Fruit fly (Drosophila melanogaster) Kc167 (cell line): ENCODE measurements around the gene CG13071.

Experiments used
- Myc ChIP-seq: fragments of >200 bp; optimal IDR thresholded peaks from 2 replicates; lab custom pipeline; 2017; ENCODE audit warnings: missing external identifiers
- Sin3A ChIP-seq: fragments of >200 bp; optimal IDR thresholded peaks from 2 replicates; lab custom pipeline; 2018; ENCODE audit warnings: missing external identifiers
- h ChIP-seq: fragments of >200 bp; optimal IDR thresholded peaks from 3 replicates; lab custom pipeline; 2018; ENCODE audit warnings: missing external identifiers
- psq ChIP-seq: fragments of >200 bp; optimal IDR thresholded peaks from 2 replicates; lab custom pipeline; 2017; ENCODE audit warnings: missing external identifiers
- ttk ChIP-seq: sonication (Bioruptor generic); optimal IDR thresholded peaks from 2 replicates; lab custom pipeline; 2017; ENCODE audit warnings: missing external identifiers

- TF ChIP-seq Myc (lab: Kevin White, UChicago) (no peak), h (no peak), psq (lab: Kevin White, UChicago) (no peak), Sin3A (no peak), ttk (no peak)
These were observed 37.4 kb upstream of the CG13071 start for dm6 chr3L:16225175-16225574.
